Fruit fly (Drosophila melanogaster) whole organism, embryonic: ENCODE data around the gene CG6983.
A peak's percentile ranks its signal among the peaks of the same experiment; 100 is the strongest.

ENCODE experiments used
- Ssrp ChIP-seq: fragments of 200-800 bp; sonication (Bioruptor generic); optimal IDR thresholded peaks from 2 replicates; lab custom pipeline; 2018; ENCODE audit warnings: missing biosample characterization, mild to moderate bottlenecking, missing genetic modification characterization, moderate library complexity
- fru ChIP-seq: fragments of >200 bp; optimal IDR thresholded peaks from 2 replicates; lab custom pipeline; 2017
- tgo ChIP-seq: fragments of 200-800 bp; sonication (Bioruptor generic); IDR thresholded peaks from 3 replicates; pipeline ENCODE4 v1.3.6; 2022; ENCODE audit warnings: missing biosample characterization, missing genetic modification characterization
- tup ChIP-seq: fragments of 200-800 bp; sonication (Bioruptor generic); optimal IDR thresholded peaks from 2 replicates; lab custom pipeline; 2016; ENCODE audit warnings: missing biosample characterization, mild to moderate bottlenecking, missing genetic modification characterization, moderate library complexity

dm6 chr3L:8441745-8442575 lies 7.2 kb downstream of the CG6983 start, which contains the start of gene Unr:
- TF ChIP-seq tup (GFP tag; lab: Kevin White, UChicago) (peak; percentile 58), Ssrp (tag; lab: Kevin White, UChicago) (peak; percentile 38), tgo (peak; percentile 76), fru (lab: Kevin White, UChicago) (no peak)
